Fruit fly (Drosophila melanogaster) whole organism, adult: Measurements from ENCODE around the gene RpS29.

Experiments
- Hr96 ChIP-seq: fragments of 200-800 bp; sonication (Bioruptor generic); optimal IDR thresholded peaks from 2 replicates; lab custom pipeline; 2016; ENCODE audit warnings: missing biosample characterization, missing genetic modification characterization
- Mnt ChIP-seq: fragments of 200-800 bp; sonication (Bioruptor generic); optimal IDR thresholded peaks from 2 replicates; lab custom pipeline; 2016; ENCODE audit warnings: missing biosample characterization, mild to moderate bottlenecking, missing genetic modification characterization
- kay ChIP-seq: fragments of 200-800 bp; sonication (Bioruptor generic); peaks from one replicate; lab custom pipeline; 2016; ENCODE audit warnings: missing biosample characterization, missing genetic modification characterization, borderline replicate concordance

DNA sequence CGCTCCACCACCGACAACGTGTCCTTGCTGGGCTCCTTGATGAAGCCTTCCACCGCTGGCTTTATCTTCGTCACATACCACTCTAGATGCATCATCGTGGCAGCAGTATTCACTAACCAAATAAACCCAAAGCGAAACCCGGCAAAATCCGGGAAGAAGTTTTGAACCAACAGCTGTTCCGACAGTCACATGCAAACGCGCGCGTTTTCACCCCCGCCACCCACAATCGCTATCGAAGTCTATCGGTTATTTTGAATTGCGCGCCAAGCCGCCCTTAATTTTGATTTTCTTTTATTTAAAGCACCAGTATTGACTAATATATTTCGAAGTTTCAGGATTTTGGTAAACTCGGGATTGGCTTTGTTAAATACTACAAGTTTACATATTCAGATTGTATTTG is 23.4 kb upstream of the RpS29 start, which contains the start of gene Tti1:
- TF ChIP-seq kay (no peak), Hr96 (no peak), Mnt (GFP tag; lab: Kevin White, UChicago) (no peak)
